Worm (Caenorhabditis elegans): ENCODE data around the gene aman-2.

ce11 chrV:11964723-11965122, 31.7 kb upstream of the aman-2 start, which contains the start of gene F58H1.7:
- TF ChIP-seq F22D6.2 (tag; optimal IDR thresholded peaks at IDR 0.05) (no peak), egrh-3 (GFP tag; IDR thresholded peaks at IDR 0.05) (no peak), let-607 (tag; optimal IDR thresholded peaks at IDR 0.05) (no peak), ama-1 (optimal IDR thresholded peaks at IDR 0.05) (no peak), ama-1 (GFP tag; optimal IDR thresholded peaks at IDR 0.05) (no peak), F37B4.10 (GFP tag; IDR thresholded peaks at IDR 0.05) (no peak), Y56A3A.18 (GFP tag; IDR thresholded peaks at IDR 0.05) (no peak), pha-4 (tag; optimal IDR thresholded peaks at IDR 0.05) (no peak), T07F8.4 (tag; optimal IDR thresholded peaks at IDR 0.05) (no peak), unc-62 (GFP tag; optimal IDR thresholded peaks at IDR 0.05) (no peak), hsf-1 (GFP tag; IDR thresholded peaks at IDR 0.05) (no peak), F57A8.1 (GFP tag; optimal IDR thresholded peaks at IDR 0.05) (no peak), F49E8.2 (tag; optimal IDR thresholded peaks at IDR 0.05; ENCODE audit: insufficient read depth) (no peak), aptf-3 (GFP tag; IDR thresholded peaks at IDR 0.05) (no peak), nfya-1 (tag; optimal IDR thresholded peaks at IDR 0.05; ENCODE audit: borderline replicate concordance, insufficient read depth) (no peak)
